Worm (Caenorhabditis elegans) whole organism, midembryonic: Measurements from ENCODE around the gene ZC250.4.

ENCODE experiments used
- T22C8.4 ChIP-seq: fragments of 200-800 bp; sonication (Bioruptor generic); IDR thresholded peaks from 2 replicates; pipeline ENCODE4 v1.3.6; 2022; ENCODE audit warnings: missing genetic modification characterization, missing compliant biosample characterization
- cog-1 ChIP-seq: sonication (generic microtip); optimal IDR thresholded peaks from 2 replicates; lab custom pipeline; 2016; ENCODE audit warnings: missing genetic modification characterization, missing compliant biosample characterization
- flt-1 ChIP-seq: fragments of 200-800 bp; sonication (Bioruptor generic); IDR thresholded peaks from 2 replicates; pipeline ENCODE4 v1.3.6; 2022; ENCODE audit warnings: missing genetic modification characterization, missing compliant biosample characterization
- klf-2 ChIP-seq: fragments of 200-800 bp; sonication (Bioruptor generic); conservative IDR thresholded peaks from 2 replicates; pipeline ENCODE4 v1.3.6; 2022; ENCODE audit warnings: missing genetic modification reagents, missing genetic modification characterization, missing compliant biosample characterization
- med-1 ChIP-seq: sonication (generic microtip); optimal IDR thresholded peaks from 2 replicates; lab custom pipeline; 2017; ENCODE audit warnings: missing genetic modification characterization, mild to moderate bottlenecking, missing compliant biosample characterization, antibody characterized with exemption, missing genetic modification reagents; ENCODE audit not compliant: insufficient read depth
- ref-1 ChIP-seq: fragments of 200-800 bp; sonication (Bioruptor generic); conservative IDR thresholded peaks from 2 replicates; pipeline ENCODE4 v1.3.6; 2022; ENCODE audit warnings: missing genetic modification reagents, missing genetic modification characterization, missing compliant biosample characterization
- tab-1 ChIP-seq: fragments of 200-800 bp; sonication (Bioruptor generic); IDR thresholded peaks from 2 replicates; pipeline ENCODE4 v1.3.6; 2022; ENCODE audit warnings: missing genetic modification characterization, missing compliant biosample characterization
- ztf-23 ChIP-seq: fragments of 200-800 bp; sonication (Bioruptor generic); IDR thresholded peaks from 2 replicates; pipeline ENCODE4 v1.3.6; 2022; ENCODE audit warnings: missing genetic modification reagents, missing genetic modification characterization, missing compliant biosample characterization
- ztf-29 ChIP-seq: fragments of 200-800 bp; sonication (Bioruptor generic); IDR thresholded peaks from 2 replicates; pipeline ENCODE4 v1.3.6; 2022; ENCODE audit warnings: missing genetic modification reagents, missing genetic modification characterization, missing compliant biosample characterization

ce11 chrV:5832799-5833198 lies 19.9 kb upstream of the ZC250.4 start:
- TF ChIP-seq cog-1 (tag; lab: Kevin White, UChicago) (no peak), flt-1 (GFP tag; lab: Robert Waterston, UW) (no peak), ztf-29 (GFP tag; lab: Robert Waterston, UW) (no peak), ref-1 (GFP tag; lab: Robert Waterston, UW) (no peak), klf-2 (no peak), ztf-23 (no peak), T22C8.4 (GFP tag; lab: Robert Waterston, UW) (no peak), med-1 (GFP tag; lab: Kevin White, UChicago) (no peak), tab-1 (no peak)
